Fruit fly (Drosophila melanogaster): ENCODE results near the gene CG17078.

CG17078 gene

DNA sequence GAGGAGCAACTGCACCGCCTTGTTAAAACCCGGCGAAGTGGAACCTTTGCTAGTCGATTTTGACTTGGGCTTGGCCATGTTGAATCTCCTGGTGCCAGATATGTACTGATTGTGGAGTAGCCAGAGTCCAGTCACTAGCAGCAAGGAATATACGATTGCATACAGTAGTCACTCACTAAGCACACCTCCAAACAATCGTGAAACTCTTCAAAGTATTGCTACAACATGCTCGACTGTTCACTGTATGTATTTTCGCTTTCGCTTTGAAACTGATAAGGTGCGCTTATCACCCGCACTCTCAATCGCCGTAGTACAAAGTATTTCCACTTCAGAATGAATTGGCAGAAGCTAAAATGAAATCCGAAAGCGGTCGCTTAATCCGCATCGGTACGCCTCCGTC is 8.4 kb upstream of the CG17078 start (continued):
- peak; percentile 60 for TF ChIP-seq Dad (GFP tag; optimal IDR thresholded peaks at IDR 0.05)
- TF ChIP-seq ttk (GFP tag; IDR thresholded peaks at IDR 0.05) = peak; percentile 49; the same call in 1 of the 2 replicates
- no peak for TF ChIP-seq CG9727 (GFP tag; optimal IDR thresholded peaks at IDR 0.05)
- TF ChIP-seq Sox102F (GFP tag; optimal IDR thresholded peaks at IDR 0.05) = peak; percentile 58
- TF ChIP-seq gsb (GFP tag; IDR thresholded peaks at IDR 0.05) = peak; percentile 72
- no peak for TF ChIP-seq CG8281 (tag; optimal IDR thresholded peaks at IDR 0.05)
- peak; percentile 77 for TF ChIP-seq cwo (GFP tag; optimal IDR thresholded peaks at IDR 0.05)
- TF ChIP-seq Fer2 (tag; optimal IDR thresholded peaks at IDR 0.05) = peak; percentile 38
- TF ChIP-seq maf-S (GFP tag; optimal IDR thresholded peaks at IDR 0.05) = no peak
- TF ChIP-seq Asciz (GFP tag; optimal IDR thresholded peaks at IDR 0.05) = no peak
- no peak for TF ChIP-seq lola (GFP tag; optimal IDR thresholded peaks at IDR 0.05)
- TF ChIP-seq insv (GFP tag; optimal IDR thresholded peaks at IDR 0.05) = no peak
- peak; percentile 78 for TF ChIP-seq gro (GFP tag; optimal IDR thresholded peaks at IDR 0.05)
- TF ChIP-seq CG9817 (tag; optimal IDR thresholded peaks at IDR 0.05) = peak; percentile 56
- TF ChIP-seq crol (GFP tag; IDR thresholded peaks at IDR 0.05) = 0 out of 2 replicates have a peak, but pooled peaks have one; percentile 11
- peak; percentile 51 for TF ChIP-seq CG12942 (GFP tag; optimal IDR thresholded peaks at IDR 0.05)
- TF ChIP-seq Ada2b (GFP tag; IDR thresholded peaks at IDR 0.05) = peak; percentile 67
- TF ChIP-seq CG13624 (GFP tag; optimal IDR thresholded peaks at IDR 0.05) = peak; percentile 67
- peak; percentile 4 for TF ChIP-seq slp2 (GFP tag; optimal IDR thresholded peaks at IDR 0.05)
- TF ChIP-seq CG2875 (GFP tag; optimal IDR thresholded peaks at IDR 0.05) = no peak
- TF ChIP-seq CG18599 (GFP tag; optimal IDR thresholded peaks at IDR 0.05) = peak; percentile 93
- TF ChIP-seq esg (GFP tag; conservative IDR thresholded peaks at IDR 0.05) = peak; percentile 39; the same call in 1 of the 2 replicates
- no peak for TF ChIP-seq eve (GFP tag; optimal IDR thresholded peaks at IDR 0.05)
- peak; percentile 80 for TF ChIP-seq ranshi (GFP tag; IDR thresholded peaks at IDR 0.05)
- peak; percentile 28 for TF ChIP-seq Atf-2 (GFP tag; optimal IDR thresholded peaks at IDR 0.05)
- TF ChIP-seq Poxn (GFP tag; IDR thresholded peaks at IDR 0.05) = peak; percentile 4; the same call in 1 of the 2 replicates
- TF ChIP-seq Oaz (GFP tag; IDR thresholded peaks at IDR 0.05) = no peak
- no peak for TF ChIP-seq tio (GFP tag; optimal IDR thresholded peaks at IDR 0.05)
- peak; percentile 63; the same call in 1 of the 2 replicates for TF ChIP-seq bowl (GFP tag; IDR thresholded peaks at IDR 0.05)
- peak; percentile 67 for TF ChIP-seq CG3281 (GFP tag; optimal IDR thresholded peaks at IDR 0.05)
- 0 out of 2 replicates have a peak, but pooled peaks have one; percentile 32 for TF ChIP-seq CG14667 (GFP tag; IDR thresholded peaks at IDR 0.05)
- peak; percentile 63 for TF ChIP-seq ems (GFP tag; optimal IDR thresholded peaks at IDR 0.05)
- no peak for TF ChIP-seq nerfin-1 (tag; optimal IDR thresholded peaks at IDR 0.05)
- TF ChIP-seq CG10654 (GFP tag; optimal IDR thresholded peaks at IDR 0.05) = peak; percentile 26
- TF ChIP-seq cato (GFP tag; optimal IDR thresholded peaks at IDR 0.05; ENCODE audit: borderline replicate concordance) = no peak
- TF ChIP-seq CG11093 (GFP tag; IDR thresholded peaks at IDR 0.05) = peak; percentile 43; the same call in 1 of the 3 replicates
- TF ChIP-seq mam (GFP tag; optimal IDR thresholded peaks at IDR 0.05) = peak; percentile 84
- TF ChIP-seq NFAT (GFP tag; IDR thresholded peaks at IDR 0.05) = peak; percentile 80
- peak; percentile 63 for TF ChIP-seq CG9876 (GFP tag; optimal IDR thresholded peaks at IDR 0.05)
- TF ChIP-seq Neu2 (GFP tag; optimal IDR thresholded peaks at IDR 0.05; ENCODE audit: borderline replicate concordance) = no peak
- TF ChIP-seq shn (GFP tag; optimal IDR thresholded peaks at IDR 0.05) = peak; percentile 41
- TF ChIP-seq CG4328 (GFP tag; optimal IDR thresholded peaks at IDR 0.05) = peak; percentile 58
- peak; percentile 13 for TF ChIP-seq CG12104 (GFP tag; optimal IDR thresholded peaks at IDR 0.05)
- TF ChIP-seq Ptx1 (GFP tag; IDR thresholded peaks at IDR 0.05) = peak; percentile 69
- peak; percentile 64 for TF ChIP-seq CG30403 (GFP tag; optimal IDR thresholded peaks at IDR 0.05)
- no peak for TF ChIP-seq vnd (GFP tag; IDR thresholded peaks at IDR 0.05; ENCODE audit: partially characterized antibody)
- peak; percentile 90 for TF ChIP-seq lbe (GFP tag; optimal IDR thresholded peaks at IDR 0.05)
- TF ChIP-seq CG10565 (GFP tag; optimal IDR thresholded peaks at IDR 0.05) = no peak
- TF ChIP-seq CG8944 (GFP tag; optimal IDR thresholded peaks at IDR 0.05) = peak; percentile 54
- no peak for TF ChIP-seq croc (GFP tag; conservative IDR thresholded peaks at IDR 0.05)
- no peak for TF ChIP-seq dimm (GFP tag; IDR thresholded peaks at IDR 0.05)
